Worm (Caenorhabditis elegans) whole organism, L1 larva: ENCODE results near the gene cpg-1.

ENCODE experiments used
- C04F5.9 ChIP-seq: sonication (generic microtip); optimal IDR thresholded peaks from 2 replicates; lab custom pipeline; 2016; ENCODE audit warnings: missing genetic modification characterization, missing compliant biosample characterization
- F16B12.6 ChIP-seq: fragments of 150-350 bp; optimal IDR thresholded peaks from 2 replicates; lab custom pipeline; 2014; ENCODE audit warnings: missing biosample characterization, missing genetic modification characterization
- blmp-1 ChIP-seq: fragments of 150-350 bp; optimal IDR thresholded peaks from 2 replicates; lab custom pipeline; 2014; ENCODE audit warnings: missing biosample characterization, missing genetic modification characterization
- ceh-90 ChIP-seq: sonication (generic microtip); optimal IDR thresholded peaks from 2 replicates; lab custom pipeline; 2016; ENCODE audit warnings: missing genetic modification characterization, missing compliant biosample characterization
- ces-1 ChIP-seq: fragments of 150-350 bp; optimal IDR thresholded peaks from 2 replicates; lab custom pipeline; 2014; ENCODE audit warnings: missing biosample characterization, missing genetic modification reagents, missing genetic modification characterization
- dsc-1 ChIP-seq: sonication (generic microtip); optimal IDR thresholded peaks from 2 replicates; lab custom pipeline; 2016; ENCODE audit warnings: mild to moderate bottlenecking, missing genetic modification characterization, missing compliant biosample characterization
- egl-13 ChIP-seq: sonication (generic microtip); optimal IDR thresholded peaks from 2 replicates; lab custom pipeline; 2016; ENCODE audit warnings: missing genotype, missing genetic modification reagents, missing genetic modification characterization, missing compliant biosample characterization
- ets-5 ChIP-seq: fragments of 200-800 bp; sonication (Bioruptor generic); IDR thresholded peaks from 2 replicates; pipeline ENCODE4 v1.3.6; 2022; ENCODE audit warnings: missing genetic modification characterization, missing compliant biosample characterization
- fkh-8 ChIP-seq: sonication (generic microtip); optimal IDR thresholded peaks from 2 replicates; lab custom pipeline; 2016; ENCODE audit warnings: mild to moderate bottlenecking, missing genetic modification characterization, missing compliant biosample characterization
- fos-1 ChIP-seq: fragments of 150-350 bp; optimal IDR thresholded peaks from 2 replicates; lab custom pipeline; 2014; ENCODE audit warnings: missing biosample characterization, missing genetic modification characterization
- grh-1 ChIP-seq: fragments of 200-800 bp; sonication (Bioruptor generic); IDR thresholded peaks from 2 replicates; pipeline ENCODE4 v1.3.6; 2022; ENCODE audit warnings: missing genetic modification reagents, missing genetic modification characterization, missing compliant biosample characterization
- hlh-4 ChIP-seq: sonication (generic microtip); optimal IDR thresholded peaks from 2 replicates; lab custom pipeline; 2016; ENCODE audit warnings: mild to moderate bottlenecking, missing genetic modification characterization, missing compliant biosample characterization
- jun-1 ChIP-seq: fragments of 150-350 bp; optimal IDR thresholded peaks from 2 replicates; lab custom pipeline; 2014; ENCODE audit warnings: missing biosample characterization, missing genetic modification reagents, missing genetic modification characterization
- lin-15B ChIP-seq: fragments of 150-350 bp; sonication (generic microtip); optimal IDR thresholded peaks from 3 replicates; lab custom pipeline; 2014; ENCODE audit warnings: missing biosample characterization, missing genetic modification characterization
- lin-35 ChIP-seq, 2 experiments: fragments of 150-350 bp; optimal IDR thresholded peaks; 2 replicates each; lab custom pipeline; 2014; ENCODE audit warnings: missing biosample characterization in 2 of 2, missing genetic modification characterization in 2 of 2, missing genetic modification reagents in 2 of 2
- lin-39 ChIP-seq: fragments of 150-350 bp; optimal IDR thresholded peaks from 2 replicates; lab custom pipeline; 2014; ENCODE audit warnings: missing biosample characterization, missing genetic modification reagents, missing genetic modification characterization
- lsy-2 ChIP-seq, 2 experiments: fragments of 150-350 bp; optimal IDR thresholded peaks; 2 replicates each; lab custom pipeline; 2014; ENCODE audit warnings: missing biosample characterization in 2 of 2, missing genetic modification characterization in 2 of 2
- mab-9 ChIP-seq: fragments of 200-800 bp; sonication (Bioruptor generic); IDR thresholded peaks from 2 replicates; pipeline ENCODE4 v1.3.6; 2022; ENCODE audit warnings: missing genetic modification reagents, missing genetic modification characterization, missing compliant biosample characterization
- mef-2 ChIP-seq: fragments of 150-350 bp; optimal IDR thresholded peaks from 2 replicates; lab custom pipeline; 2014; ENCODE audit warnings: missing biosample characterization, missing genetic modification characterization
- nhr-11 ChIP-seq: fragments of 150-350 bp; optimal IDR thresholded peaks from 2 replicates; lab custom pipeline; 2014; ENCODE audit warnings: missing biosample characterization, missing genetic modification characterization
- nhr-12 ChIP-seq: sonication (generic microtip); optimal IDR thresholded peaks from 2 replicates; lab custom pipeline; 2017; ENCODE audit warnings: missing biosample characterization, missing genetic modification characterization
- nhr-237 ChIP-seq: fragments of 150-350 bp; optimal IDR thresholded peaks from 2 replicates; lab custom pipeline; 2014; ENCODE audit warnings: missing biosample characterization, missing genetic modification characterization
- nhr-28 ChIP-seq: fragments of 150-350 bp; optimal IDR thresholded peaks from 2 replicates; lab custom pipeline; 2014; ENCODE audit warnings: missing biosample characterization, missing genetic modification characterization
- nhr-47 ChIP-seq: sonication (generic microtip); optimal IDR thresholded peaks from 2 replicates; lab custom pipeline; 2016; ENCODE audit warnings: mild to moderate bottlenecking, missing genetic modification characterization, moderate library complexity, missing compliant biosample characterization
- nhr-71 ChIP-seq: sonication (generic microtip); optimal IDR thresholded peaks from 2 replicates; lab custom pipeline; 2016; ENCODE audit warnings: mild to moderate bottlenecking, missing genetic modification characterization, moderate library complexity, missing compliant biosample characterization
- nhr-76 ChIP-seq: sonication (generic microtip); optimal IDR thresholded peaks from 2 replicates; lab custom pipeline; 2017; ENCODE audit warnings: missing biosample characterization, missing genetic modification characterization
- nhr-84 ChIP-seq: sonication (generic microtip); optimal IDR thresholded peaks from 2 replicates; lab custom pipeline; 2017; ENCODE audit warnings: missing biosample characterization, missing genetic modification characterization
- nhr-85 ChIP-seq: sonication (generic microtip); peaks from one replicate; lab custom pipeline; 2016; ENCODE audit warnings: missing genetic modification characterization, inconsistent platforms, missing compliant biosample characterization
- nhr-90 ChIP-seq: sonication (generic microtip); optimal IDR thresholded peaks from 2 replicates; lab custom pipeline; 2016; ENCODE audit warnings: mild to moderate bottlenecking, missing genetic modification characterization, missing compliant biosample characterization; ENCODE audit not compliant: poor library complexity
- pag-3 ChIP-seq: sonication (generic microtip); optimal IDR thresholded peaks from 2 replicates; lab custom pipeline; 2017; ENCODE audit warnings: missing genetic modification characterization, mild to moderate bottlenecking, missing compliant biosample characterization, antibody characterized with exemption, borderline replicate concordance; ENCODE audit not compliant: insufficient read depth
- pax-3 ChIP-seq: fragments of 200-800 bp; sonication (Bioruptor generic); optimal IDR thresholded peaks from 2 replicates; lab custom pipeline; 2018; ENCODE audit warnings: mild to moderate bottlenecking, missing genetic modification characterization, moderate library complexity, missing compliant biosample characterization
- pqm-1 ChIP-seq: sonication (generic microtip); optimal IDR thresholded peaks from 3 replicates; lab custom pipeline; 2017; ENCODE audit warnings: missing biosample characterization, missing genetic modification characterization
- rnt-1 ChIP-seq: sonication (generic microtip); optimal IDR thresholded peaks from 2 replicates; lab custom pipeline; 2016; ENCODE audit warnings: mild to moderate bottlenecking, missing genetic modification characterization, moderate library complexity, missing compliant biosample characterization
- skn-1 ChIP-seq: fragments of 150-350 bp; optimal IDR thresholded peaks from 2 replicates; lab custom pipeline; 2014; ENCODE audit warnings: missing biosample characterization, missing genetic modification characterization
- snpc-4 ChIP-seq: fragments of 150-350 bp; optimal IDR thresholded peaks from 2 replicates; lab custom pipeline; 2014; ENCODE audit warnings: missing biosample characterization, missing genetic modification characterization
- sox-4 ChIP-seq: sonication (generic microtip); optimal IDR thresholded peaks from 2 replicates; lab custom pipeline; 2016; ENCODE audit warnings: missing genetic modification characterization, missing compliant biosample characterization
- sup-37 ChIP-seq: fragments of 200-800 bp; sonication (Bioruptor generic); optimal IDR thresholded peaks from 2 replicates; lab custom pipeline; 2018; ENCODE audit warnings: mild to moderate bottlenecking, missing genetic modification characterization, missing compliant biosample characterization
- swsn-7 ChIP-seq: sonication (generic microtip); optimal IDR thresholded peaks from 2 replicates; lab custom pipeline; 2016; ENCODE audit warnings: missing genetic modification characterization, missing compliant biosample characterization
- tbx-2 ChIP-seq: sonication (generic microtip); optimal IDR thresholded peaks from 2 replicates; lab custom pipeline; 2016; ENCODE audit warnings: missing genetic modification characterization, missing compliant biosample characterization
- unc-130 ChIP-seq: fragments of 150-350 bp; optimal IDR thresholded peaks from 2 replicates; lab custom pipeline; 2017; ENCODE audit warnings: missing biosample characterization, missing genetic modification characterization, inconsistent platforms
- unc-30 ChIP-seq: sonication (generic microtip); optimal IDR thresholded peaks from 2 replicates; lab custom pipeline; 2017; ENCODE audit warnings: missing biosample characterization, missing genetic modification characterization
- unc-62 ChIP-seq: fragments of 150-350 bp; optimal IDR thresholded peaks from 2 replicates; lab custom pipeline; 2014; ENCODE audit warnings: missing biosample characterization, missing genetic modification reagents, missing genetic modification characterization
- unc-86 ChIP-seq: sonication (generic microtip); optimal IDR thresholded peaks from 2 replicates; lab custom pipeline; 2016; ENCODE audit warnings: missing genetic modification characterization, missing compliant biosample characterization
- unc-98 ChIP-seq: fragments of 200-800 bp; sonication (Bioruptor generic); IDR thresholded peaks from 2 replicates; pipeline ENCODE4 v1.3.6; 2022; ENCODE audit warnings: missing genetic modification characterization, missing compliant biosample characterization
- xbp-1 ChIP-seq: sonication (generic microtip); optimal IDR thresholded peaks from 2 replicates; lab custom pipeline; 2016; ENCODE audit warnings: missing genetic modification characterization, missing compliant biosample characterization
- zag-1 ChIP-seq: fragments of 150-350 bp; optimal IDR thresholded peaks from 2 replicates; lab custom pipeline; 2014; ENCODE audit warnings: missing biosample characterization, missing genetic modification characterization
- zip-4 ChIP-seq: fragments of 200-800 bp; sonication (Bioruptor generic); optimal IDR thresholded peaks from 2 replicates; lab custom pipeline; 2018; ENCODE audit warnings: mild to moderate bottlenecking, missing genetic modification characterization, moderate library complexity, missing compliant biosample characterization
- ztf-11 ChIP-seq, 2 experiments: sonication (generic microtip); optimal IDR thresholded peaks; 2 replicates each; lab custom pipeline; 2016 to 2017; ENCODE audit warnings: missing genetic modification characterization in 2 of 2, missing biosample characterization in 1 of 2, missing compliant biosample characterization in 1 of 2
- ztf-4 ChIP-seq: fragments of 150-350 bp; optimal IDR thresholded peaks from 2 replicates; lab custom pipeline; 2014; ENCODE audit warnings: missing biosample characterization, missing genetic modification characterization

The cpg-1 gene

DNA sequence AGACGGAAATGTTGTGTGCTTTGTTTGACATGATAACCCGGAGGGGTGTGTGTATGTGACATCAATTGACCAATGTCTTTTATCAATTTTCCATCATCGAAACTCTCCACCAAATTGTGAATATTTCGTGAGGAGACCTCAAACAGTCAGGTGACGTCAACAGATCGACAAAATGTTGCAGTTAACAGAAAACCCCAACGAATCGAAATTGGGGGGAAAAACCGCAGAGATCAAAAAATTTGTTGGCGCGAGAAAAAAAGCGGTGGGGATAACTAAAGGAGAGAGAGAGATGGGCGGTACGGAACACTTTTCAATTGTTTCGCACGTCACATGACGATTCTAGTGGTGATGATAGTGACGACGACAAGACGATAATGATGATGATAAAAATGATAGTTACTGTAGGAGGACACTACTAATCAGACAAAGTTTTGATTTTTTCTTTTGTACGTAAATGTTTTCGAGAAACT is 5.4 kb downstream of the cpg-1 start (continued):
- TF ChIP-seq xbp-1 (tag; lab: Kevin White, UChicago) = peak; percentile 4
- TF ChIP-seq unc-98 (GFP tag; lab: Robert Waterston, UW) = no peak
- TF ChIP-seq ces-1 (GFP tag; lab: Kevin White, UChicago) = no peak
- TF ChIP-seq C04F5.9 = no peak
- TF ChIP-seq fos-1 (tag; lab: Kevin White, UChicago) = no peak
- no peak for TF ChIP-seq zip-4 (GFP tag; lab: Kevin White, UChicago)
- TF ChIP-seq tbx-2 = peak; percentile 54
- TF ChIP-seq jun-1 (tag; lab: Kevin White, UChicago) = no peak
- no peak for TF ChIP-seq nhr-237 (tag; lab: Kevin White, UChicago)
- no peak for TF ChIP-seq swsn-7
- TF ChIP-seq rnt-1 (tag; lab: Kevin White, UChicago) = no peak
- TF ChIP-seq lin-15B (tag; lab: Kevin White, UChicago) = no peak
- peak; percentile 96 for TF ChIP-seq nhr-85 (tag; lab: Kevin White, UChicago)
- peak; percentile 78 for TF ChIP-seq nhr-90 (tag; lab: Kevin White, UChicago)
- TF ChIP-seq nhr-71 (tag; lab: Kevin White, UChicago) = peak; percentile 75
- TF ChIP-seq sup-37 (GFP tag; lab: Kevin White, UChicago) = no peak
- TF ChIP-seq hlh-4 (tag; lab: Kevin White, UChicago) = no peak
- no peak for TF ChIP-seq unc-86 (tag; lab: Kevin White, UChicago)
- TF ChIP-seq ztf-4 (tag; lab: Kevin White, UChicago) = no peak
- peak; percentile 12 for TF ChIP-seq pag-3 (tag; lab: Kevin White, UChicago)
- no peak for TF ChIP-seq ets-5 (GFP tag; lab: Robert Waterston, UW)
- no peak for TF ChIP-seq sox-4 (tag; lab: Kevin White, UChicago)
- TF ChIP-seq zag-1 (tag; lab: Kevin White, UChicago) = no peak
- TF ChIP-seq egl-13 = no peak
- peak; percentile 4 for TF ChIP-seq mef-2 (tag; lab: Kevin White, UChicago)
- TF ChIP-seq pqm-1 (tag; lab: Kevin White, UChicago) = no peak
- TF ChIP-seq snpc-4 (tag; lab: Kevin White, UChicago) = no peak
- TF ChIP-seq nhr-76 (tag; lab: Kevin White, UChicago) = no peak
- no peak for TF ChIP-seq unc-30
- no peak for TF ChIP-seq mab-9 (GFP tag; lab: Robert Waterston, UW)
- peak; percentile 49 for TF ChIP-seq unc-130
- no peak for TF ChIP-seq nhr-84 (tag; lab: Kevin White, UChicago)
- peak; percentile 25 to 74 for TF ChIP-seq lin-35 (GFP tag; optimal IDR thresholded peaks at IDR 0.05; lab: Kevin White, UChicago)
- no peak for TF ChIP-seq F16B12.6 (tag; lab: Kevin White, UChicago)
- TF ChIP-seq nhr-28 = no peak
- TF ChIP-seq lin-39 (tag; lab: Kevin White, UChicago) = no peak
- peak; percentile 45 for TF ChIP-seq skn-1 (tag; lab: Kevin White, UChicago)
- TF ChIP-seq unc-62 (GFP tag; lab: Kevin White, UChicago) = no peak
- TF ChIP-seq ztf-11 (tag; optimal IDR thresholded peaks at IDR 0.05; lab: Kevin White, UChicago) = no peak
- TF ChIP-seq, all 84 proteins: peak for 26

DNA sequence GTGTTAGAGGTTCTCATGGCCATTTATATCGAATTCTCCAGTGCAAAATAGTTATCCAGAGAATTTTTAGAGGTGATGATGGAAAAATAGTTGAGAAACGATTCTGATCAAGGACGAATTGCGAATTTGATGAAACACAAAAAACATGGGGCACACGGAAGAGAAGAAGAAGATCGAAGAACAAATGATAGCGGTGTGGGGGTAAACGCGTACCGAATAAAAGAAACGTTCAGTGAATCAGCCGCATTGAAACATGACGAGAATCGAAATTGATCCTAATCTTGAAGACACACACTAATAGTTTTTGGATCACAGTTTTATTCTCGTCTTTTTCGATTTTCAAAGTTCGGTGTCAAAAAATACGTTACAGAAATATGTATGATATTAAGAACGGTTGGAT is 6.1 kb downstream of the cpg-1 start:
- TF ChIP-seq nhr-12 (tag; lab: Kevin White, UChicago) (no peak), blmp-1 (tag; lab: Kevin White, UChicago) (peak; percentile 36), nhr-84 (tag; lab: Kevin White, UChicago) (no peak)

DNA sequence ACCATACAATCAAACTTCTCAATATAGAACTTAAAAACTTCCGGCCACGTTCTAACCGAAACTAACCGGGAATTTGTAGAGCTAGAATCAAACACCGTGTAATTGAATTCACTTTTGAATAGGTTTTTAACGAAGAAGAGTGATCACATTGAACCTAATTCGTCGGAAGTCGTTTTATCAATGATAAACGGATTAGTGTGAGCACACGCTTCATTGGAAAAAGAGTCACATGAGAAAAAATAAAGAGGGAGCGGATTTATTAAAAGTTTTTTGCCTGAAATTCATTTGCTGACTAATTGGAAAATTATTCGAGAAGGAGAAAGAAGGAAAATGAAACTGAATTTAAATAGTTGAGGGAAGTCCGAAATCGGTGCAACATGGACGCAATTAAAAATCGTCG is 6.5 kb downstream of the cpg-1 start:
- TF ChIP-seq dsc-1 (tag; lab: Kevin White, UChicago) = peak; percentile 95
- peak; percentile 45 for TF ChIP-seq egl-13
- no peak for TF ChIP-seq unc-98 (GFP tag; lab: Robert Waterston, UW)
- TF ChIP-seq nhr-71 (tag; lab: Kevin White, UChicago) = no peak
- peak; percentile 16 for TF ChIP-seq nhr-11 (tag; lab: Kevin White, UChicago)
- peak; percentile 43 for TF ChIP-seq pax-3 (tag; lab: Kevin White, UChicago)
- TF ChIP-seq grh-1 (GFP tag; lab: Robert Waterston, UW) = no peak
- peak; percentile 56 for TF ChIP-seq sox-4 (tag; lab: Kevin White, UChicago)
- TF ChIP-seq lsy-2 (tag; optimal IDR thresholded peaks at IDR 0.05; lab: Kevin White, UChicago) = no peak
- TF ChIP-seq ceh-90 (tag; lab: Kevin White, UChicago) = peak; percentile 0
- peak; percentile 49 for TF ChIP-seq nhr-47
- TF ChIP-seq fkh-8 (tag; lab: Kevin White, UChicago) = peak; percentile 89
